Worm (Caenorhabditis elegans) whole organism, L4 larva: ENCODE results near the gene B0303.16.
A peak's percentile ranks its signal among the peaks of the same experiment; 100 is the strongest.

Source experiments
- F37D6.2 ChIP-seq: sonication (generic microtip); optimal IDR thresholded peaks from 2 replicates; lab custom pipeline; 2016; ENCODE audit warnings: mild to moderate bottlenecking, missing genetic modification characterization, missing compliant biosample characterization
- R02D3.7 ChIP-seq: fragments of 150-350 bp; sonication (generic microtip); optimal IDR thresholded peaks from 3 replicates; lab custom pipeline; 2014; ENCODE audit warnings: missing biosample characterization, missing genetic modification characterization
- T26A8.4 ChIP-seq: fragments of 200-800 bp; sonication (Bioruptor generic); IDR thresholded peaks from 2 replicates; pipeline ENCODE4 v1.3.6; 2022; ENCODE audit warnings: missing genetic modification characterization, missing compliant biosample characterization
- Y5F2A.4 ChIP-seq: fragments of 200-800 bp; sonication (Bioruptor generic); optimal IDR thresholded peaks from 2 replicates; lab custom pipeline; 2018; ENCODE audit warnings: mild to moderate bottlenecking, missing genetic modification characterization, missing compliant biosample characterization
- ZK337.2 ChIP-seq: fragments of 200-800 bp; sonication (Bioruptor generic); IDR thresholded peaks from 2 replicates; pipeline ENCODE4 v1.3.6; 2022; ENCODE audit warnings: missing genetic modification reagents, missing genetic modification characterization, missing compliant biosample characterization
- ama-1 ChIP-seq: fragments of 150-350 bp; optimal IDR thresholded peaks from 2 replicates; lab custom pipeline; 2014; ENCODE audit warnings: inconsistent platforms, mixed read lengths
- attf-4 ChIP-seq: sonication (generic microtip); optimal IDR thresholded peaks from 3 replicates; lab custom pipeline; 2017; ENCODE audit warnings: missing biosample characterization, missing genetic modification characterization
- ces-1 ChIP-seq: fragments of 150-350 bp; sonication (generic microtip); optimal IDR thresholded peaks from 4 replicates; lab custom pipeline; 2014; ENCODE audit warnings: missing biosample characterization, missing genetic modification reagents, missing genetic modification characterization
- daf-16 ChIP-seq, 3 experiments: sonication (generic microtip); optimal IDR thresholded peaks; 2 replicates each; lab custom pipeline; 2016 to 2017; ENCODE audit warnings: missing genetic modification characterization in 3 of 3, missing genetic modification reagents in 3 of 3, mild to moderate bottlenecking in 2 of 3, missing compliant biosample characterization in 2 of 3, missing biosample characterization in 1 of 3, moderate library complexity in 1 of 3
- dmd-8 ChIP-seq: fragments of 200-800 bp; sonication (Bioruptor generic); IDR thresholded peaks from 2 replicates; pipeline ENCODE4 v1.3.6; 2022; ENCODE audit warnings: missing genetic modification characterization, missing compliant biosample characterization
- dpl-1 ChIP-seq: fragments of 150-350 bp; optimal IDR thresholded peaks from 2 replicates; lab custom pipeline; 2014; ENCODE audit warnings: missing biosample characterization, missing genetic modification reagents, missing genetic modification characterization
- duxl-1 ChIP-seq: sonication (generic microtip); optimal IDR thresholded peaks from 2 replicates; lab custom pipeline; 2016; ENCODE audit warnings: mild to moderate bottlenecking, missing genetic modification characterization, moderate library complexity, missing compliant biosample characterization; ENCODE audit not compliant: poor library complexity
- dve-1 ChIP-seq: sonication (generic microtip); optimal IDR thresholded peaks from 2 replicates; lab custom pipeline; 2017; ENCODE audit warnings: antibody characterized with exemption, mild to moderate bottlenecking, missing genetic modification characterization, missing compliant biosample characterization; ENCODE audit not compliant: insufficient read depth
- egl-27 ChIP-seq: sonication (generic microtip); optimal IDR thresholded peaks from 3 replicates; lab custom pipeline; 2017; ENCODE audit warnings: missing biosample characterization, missing genetic modification reagents, missing genetic modification characterization
- fkh-10 ChIP-seq: fragments of 150-350 bp; optimal IDR thresholded peaks from 2 replicates; lab custom pipeline; 2014; ENCODE audit warnings: missing biosample characterization, missing genetic modification reagents, missing genetic modification characterization
- fos-1 ChIP-seq: fragments of 150-350 bp; optimal IDR thresholded peaks from 2 replicates; lab custom pipeline; 2014; ENCODE audit warnings: missing biosample characterization, missing genetic modification characterization
- gei-8 ChIP-seq: fragments of 200-800 bp; sonication (Bioruptor generic); optimal IDR thresholded peaks from 2 replicates; lab custom pipeline; 2018; ENCODE audit warnings: mild to moderate bottlenecking, missing genetic modification characterization, missing compliant biosample characterization
- hif-1 ChIP-seq, 2 experiments: sonication (generic microtip); optimal IDR thresholded peaks; 2 replicates each; lab custom pipeline; 2016 to 2017; ENCODE audit warnings: missing compliant biosample characterization in 2 of 2, missing genetic modification characterization in 2 of 2, missing genetic modification reagents in 2 of 2, missing genotype in 2 of 2, mild to moderate bottlenecking in 1 of 2
- hlh-30 ChIP-seq: sonication (generic microtip); optimal IDR thresholded peaks from 2 replicates; lab custom pipeline; 2017; ENCODE audit warnings: antibody characterized with exemption, mild to moderate bottlenecking, missing genetic modification characterization, missing compliant biosample characterization; ENCODE audit not compliant: insufficient read depth
- hmg-1.1 ChIP-seq: fragments of 200-800 bp; sonication (Bioruptor generic); IDR thresholded peaks from 2 replicates; pipeline ENCODE4 v1.3.6; 2022; ENCODE audit warnings: missing genetic modification reagents, missing genetic modification characterization, missing compliant biosample characterization
- lim-7 ChIP-seq: fragments of 200-800 bp; sonication (Bioruptor generic); IDR thresholded peaks from 2 replicates; pipeline ENCODE4 v1.3.6; 2022; ENCODE audit warnings: missing genetic modification characterization, missing compliant biosample characterization
- lin-29 ChIP-seq: fragments of 200-800 bp; sonication (Bioruptor generic); IDR thresholded peaks from 2 replicates; pipeline ENCODE4 v1.3.6; 2022; ENCODE audit warnings: missing genetic modification reagents, missing genetic modification characterization, missing compliant biosample characterization
- lin-38 ChIP-seq: fragments of 200-800 bp; sonication (Bioruptor generic); IDR thresholded peaks from 2 replicates; pipeline ENCODE4 v1.3.6; 2022; ENCODE audit warnings: missing genetic modification reagents, missing genetic modification characterization, missing compliant biosample characterization
- lsy-2 ChIP-seq, 2 experiments: fragments of 150-350 bp in 1 of 2; sonication (generic microtip) in 1 of 2; optimal IDR thresholded peaks; 2 replicates each; lab custom pipeline; 2014 to 2017; ENCODE audit warnings: missing biosample characterization in 2 of 2, missing genetic modification characterization in 2 of 2
- madf-5 ChIP-seq, 2 experiments: fragments of 200-800 bp; sonication (Bioruptor generic); IDR thresholded peaks; 2 replicates each; pipeline ENCODE4 v1.3.6; 2022; ENCODE audit warnings: missing compliant biosample characterization in 2 of 2, missing genetic modification characterization in 2 of 2
- madf-9 ChIP-seq: fragments of 200-800 bp; sonication (Bioruptor generic); conservative IDR thresholded peaks from 2 replicates; pipeline ENCODE4 v1.3.6; 2022; ENCODE audit warnings: missing genetic modification reagents, missing genetic modification characterization, missing compliant biosample characterization
- mdt-29 ChIP-seq: fragments of 200-800 bp; sonication (Bioruptor generic); IDR thresholded peaks from 2 replicates; pipeline ENCODE4 v1.3.6; 2022; ENCODE audit warnings: missing genetic modification reagents, missing genetic modification characterization, missing compliant biosample characterization
- mep-1 ChIP-seq: fragments of 150-350 bp; sonication (generic microtip); optimal IDR thresholded peaks from 3 replicates; lab custom pipeline; 2014; ENCODE audit warnings: missing biosample characterization, missing genetic modification characterization
- mes-2 ChIP-seq: sonication (generic microtip); optimal IDR thresholded peaks from 2 replicates; lab custom pipeline; 2016; ENCODE audit warnings: missing genotype, mild to moderate bottlenecking, missing genetic modification characterization, missing compliant biosample characterization; ENCODE audit not compliant: poor library complexity, severe bottlenecking
- mxl-3 ChIP-seq: fragments of 200-800 bp; sonication (Bioruptor generic); optimal IDR thresholded peaks from 2 replicates; lab custom pipeline; 2018; ENCODE audit warnings: mild to moderate bottlenecking, missing genetic modification characterization, missing compliant biosample characterization
- nhr-10 ChIP-seq: fragments of 150-350 bp; optimal IDR thresholded peaks from 2 replicates; lab custom pipeline; 2014; ENCODE audit warnings: missing biosample characterization, missing genetic modification characterization
- nhr-102 ChIP-seq: sonication (generic microtip); optimal IDR thresholded peaks from 2 replicates; lab custom pipeline; 2016; ENCODE audit warnings: mild to moderate bottlenecking, missing genetic modification characterization, moderate library complexity, missing compliant biosample characterization
- nhr-111 ChIP-seq: fragments of 200-800 bp; sonication (Bioruptor generic); optimal IDR thresholded peaks from 2 replicates; lab custom pipeline; 2018; ENCODE audit warnings: mild to moderate bottlenecking, missing genetic modification characterization, missing compliant biosample characterization
- nhr-28 ChIP-seq: fragments of 150-350 bp; optimal IDR thresholded peaks from 2 replicates; lab custom pipeline; 2014; ENCODE audit warnings: missing biosample characterization, missing genetic modification characterization
- nhr-41 ChIP-seq: fragments of 200-800 bp; sonication (Bioruptor generic); IDR thresholded peaks from 2 replicates; pipeline ENCODE4 v1.3.6; 2022; ENCODE audit warnings: missing genetic modification reagents, missing genetic modification characterization, missing compliant biosample characterization
- nhr-6 ChIP-seq: fragments of 150-350 bp; optimal IDR thresholded peaks from 2 replicates; lab custom pipeline; 2014; ENCODE audit warnings: missing biosample characterization, missing genetic modification characterization
- nhr-76 ChIP-seq: fragments of 150-350 bp; optimal IDR thresholded peaks from 2 replicates; lab custom pipeline; 2014; ENCODE audit warnings: missing biosample characterization, missing genetic modification characterization
- rbr-2 ChIP-seq: sonication (generic microtip); optimal IDR thresholded peaks from 2 replicates; lab custom pipeline; 2016; ENCODE audit warnings: missing genotype, missing genetic modification characterization, missing compliant biosample characterization
- sdz-12 ChIP-seq: fragments of 200-800 bp; sonication (Bioruptor generic); optimal IDR thresholded peaks from 2 replicates; lab custom pipeline; 2018; ENCODE audit warnings: mild to moderate bottlenecking, missing genetic modification characterization, missing compliant biosample characterization
- skn-1 ChIP-seq: fragments of 150-350 bp; optimal IDR thresholded peaks from 2 replicates; lab custom pipeline; 2014; ENCODE audit warnings: missing biosample characterization, missing genetic modification characterization
- snpc-1.2 ChIP-seq: fragments of 200-800 bp; sonication (Bioruptor generic); IDR thresholded peaks from 2 replicates; pipeline ENCODE4 v1.3.6; 2022; ENCODE audit warnings: missing genetic modification reagents, missing genetic modification characterization, missing compliant biosample characterization
- spr-3 ChIP-seq: fragments of 200-800 bp; sonication (Bioruptor generic); optimal IDR thresholded peaks from 2 replicates; lab custom pipeline; 2018; ENCODE audit warnings: mild to moderate bottlenecking, missing genetic modification characterization, missing compliant biosample characterization
- tag-97 ChIP-seq: fragments of 200-800 bp; sonication (Bioruptor generic); IDR thresholded peaks from 2 replicates; pipeline ENCODE4 v1.3.6; 2022; ENCODE audit warnings: missing genetic modification characterization, missing compliant biosample characterization
- unc-39 ChIP-seq: sonication (generic microtip); optimal IDR thresholded peaks from 2 replicates; lab custom pipeline; 2017; ENCODE audit warnings: missing biosample characterization, missing genetic modification characterization
- zag-1 ChIP-seq: fragments of 150-350 bp; optimal IDR thresholded peaks from 2 replicates; lab custom pipeline; 2014; ENCODE audit warnings: missing biosample characterization, missing genetic modification characterization
- zfp-2 ChIP-seq: sonication (generic microtip); optimal IDR thresholded peaks from 2 replicates; lab custom pipeline; 2016; ENCODE audit warnings: mild to moderate bottlenecking, missing genetic modification characterization, missing compliant biosample characterization
- zfp-3 ChIP-seq: fragments of 200-800 bp; sonication (Bioruptor generic); conservative IDR thresholded peaks from 2 replicates; pipeline ENCODE4 v1.3.6; 2022; ENCODE audit warnings: missing genetic modification reagents, missing genetic modification characterization, missing compliant biosample characterization
- ztf-11 ChIP-seq: fragments of 150-350 bp; optimal IDR thresholded peaks from 2 replicates; lab custom pipeline; 2014; ENCODE audit warnings: missing biosample characterization, missing genetic modification characterization

The B0303.16 gene

ce11 chrIII:8678371-8678770, 26.5 kb upstream of the B0303.16 start (continued):
- TF ChIP-seq zag-1 (tag; lab: Kevin White, UChicago) (no peak), madf-5 (GFP tag; IDR thresholded peaks at IDR 0.05; lab: Robert Waterston, UW) (peak; percentile 86 to 89; a peak in 3 of 4 replicates), egl-27 (tag; lab: Kevin White, UChicago) (no peak), nhr-6 (peak; percentile 30), rbr-2 (tag; lab: Kevin White, UChicago) (peak; percentile 72), mdt-29 (GFP tag; lab: Robert Waterston, UW) (peak; percentile 57; the same call in 1 of the 2 replicates), zfp-2 (tag; lab: Kevin White, UChicago) (peak; percentile 24), fos-1 (tag; lab: Kevin White, UChicago) (no peak), nhr-41 (peak; percentile 87), zfp-3 (GFP tag; lab: Robert Waterston, UW) (peak; percentile 78; the same call in 1 of the 2 replicates), mxl-3 (GFP tag; lab: Kevin White, UChicago) (peak; percentile 62), R02D3.7 (tag; lab: Kevin White, UChicago) (no peak), lsy-2 (tag; optimal IDR thresholded peaks at IDR 0.05; lab: Kevin White, UChicago) (peak; percentile 36 to 68), madf-9 (GFP tag; lab: Robert Waterston, UW) (peak; percentile 91), ZK337.2 (GFP tag; lab: Robert Waterston, UW) (peak; percentile 78), gei-8 (peak; percentile 71), nhr-102 (tag; lab: Kevin White, UChicago) (peak; percentile 75), unc-39 (tag; lab: Kevin White, UChicago) (no peak), spr-3 (GFP tag; lab: Kevin White, UChicago) (peak; percentile 54), ces-1 (GFP tag; lab: Kevin White, UChicago) (no peak), dmd-8 (GFP tag; lab: Robert Waterston, UW) (peak; percentile 95), F37D6.2 (tag; lab: Kevin White, UChicago) (peak; percentile 50), dve-1 (tag; lab: Kevin White, UChicago) (peak; percentile 58), nhr-111 (peak; percentile 77), ztf-11 (tag; lab: Kevin White, UChicago) (no peak), nhr-10 (tag; lab: Kevin White, UChicago) (no peak), T26A8.4 (GFP tag; lab: Robert Waterston, UW) (peak; percentile 85), hmg-1.1 (GFP tag; lab: Robert Waterston, UW) (peak; percentile 96), nhr-28 (tag; lab: Kevin White, UChicago) (peak; percentile 63), tag-97 (no peak), daf-16 (GFP tag; optimal IDR thresholded peaks at IDR 0.05; lab: Kevin White, UChicago) (peak; percentile 51 to 90), daf-16 (tag; optimal IDR thresholded peaks at IDR 0.05; lab: Kevin White, UChicago) (peak; percentile 53), lim-7 (GFP tag; lab: Robert Waterston, UW) (peak; percentile 97), ama-1 (lab: Kevin White, UChicago) (peak; percentile 21), fkh-10 (peak; percentile 0), attf-4 (tag; lab: Kevin White, UChicago) (no peak)
- TF ChIP-seq, all 104 proteins: peak for 74

ce11 chrIII:8683679-8684263, 21.1 kb upstream of the B0303.16 start, which contains the start of gene fli-1:
fli-1 (minus strand) TSS chrIII:8683736.
- TF ChIP-seq daf-16 (GFP tag; optimal IDR thresholded peaks at IDR 0.05; lab: Kevin White, UChicago) (no peak), daf-16 (tag; optimal IDR thresholded peaks at IDR 0.05; lab: Kevin White, UChicago) (peak; percentile 60), Y5F2A.4 (GFP tag; lab: Kevin White, UChicago) (no peak), hlh-30 (tag; lab: Kevin White, UChicago) (peak; percentile 22), F37D6.2 (tag; lab: Kevin White, UChicago) (no peak), fkh-10 (no peak), snpc-1.2 (no peak), nhr-6 (no peak), mep-1 (peak; percentile 7), dpl-1 (GFP tag; lab: Kevin White, UChicago) (peak; percentile 39), mes-2 (tag; lab: Kevin White, UChicago) (peak; percentile 94), hif-1 (tag; optimal IDR thresholded peaks at IDR 0.05; lab: Kevin White, UChicago) (peak in 1 of 2 experiments; percentile 66), lsy-2 (tag; optimal IDR thresholded peaks at IDR 0.05; lab: Kevin White, UChicago) (peak in 1 of 2 experiments; percentile 35), nhr-41 (no peak), lin-38 (GFP tag; lab: Robert Waterston, UW) (peak; percentile 60), sdz-12 (GFP tag; lab: Kevin White, UChicago) (no peak), skn-1 (tag; lab: Kevin White, UChicago) (no peak), lin-29 (GFP tag; lab: Robert Waterston, UW) (no peak), zfp-3 (GFP tag; lab: Robert Waterston, UW) (no peak), nhr-76 (tag; lab: Kevin White, UChicago) (no peak), duxl-1 (tag; lab: Kevin White, UChicago) (no peak)
